Worm (Caenorhabditis elegans) whole organism, late embryonic: ENCODE results near the gene mes-4.
A peak's percentile ranks its signal among the peaks of the same experiment; 100 is the strongest.

Experiments
- F13H6.1 ChIP-seq: sonication (generic microtip); optimal IDR thresholded peaks from 2 replicates; lab custom pipeline; 2016; ENCODE audit warnings: missing genetic modification characterization, missing compliant biosample characterization
- K02D7.2 ChIP-seq: sonication (generic microtip); optimal IDR thresholded peaks from 2 replicates; lab custom pipeline; 2017; ENCODE audit warnings: mild to moderate bottlenecking, missing genetic modification characterization, missing compliant biosample characterization
- K09A11.1 ChIP-seq: sonication (generic microtip); optimal IDR thresholded peaks from 2 replicates; lab custom pipeline; 2017; ENCODE audit warnings: antibody characterized with exemption, mild to moderate bottlenecking, missing genetic modification characterization, missing compliant biosample characterization; ENCODE audit not compliant: insufficient read depth
- T23F11.4 ChIP-seq: fragments of 200-800 bp; sonication (Bioruptor generic); optimal IDR thresholded peaks from 2 replicates; lab custom pipeline; 2018; ENCODE audit warnings: mild to moderate bottlenecking, missing genetic modification characterization, missing compliant biosample characterization
- ahr-1 ChIP-seq: sonication (generic microtip); optimal IDR thresholded peaks from 2 replicates; lab custom pipeline; 2016; ENCODE audit warnings: missing genetic modification characterization, missing compliant biosample characterization
- ama-1 ChIP-seq: fragments of 150-350 bp; optimal IDR thresholded peaks from 2 replicates; lab custom pipeline; 2014
- ceh-14 ChIP-seq: sonication (generic microtip); optimal IDR thresholded peaks from 2 replicates; lab custom pipeline; 2016; ENCODE audit warnings: missing genotype, missing genetic modification characterization, missing compliant biosample characterization
- ceh-2 ChIP-seq: sonication (generic microtip); optimal IDR thresholded peaks from 2 replicates; lab custom pipeline; 2016; ENCODE audit warnings: missing genotype, missing genetic modification characterization, missing compliant biosample characterization
- ceh-22 ChIP-seq: sonication (generic microtip); optimal IDR thresholded peaks from 2 replicates; lab custom pipeline; 2017; ENCODE audit warnings: missing biosample characterization, missing genetic modification characterization
- ceh-30 ChIP-seq: fragments of 150-350 bp; optimal IDR thresholded peaks from 2 replicates; lab custom pipeline; 2014; ENCODE audit warnings: missing biosample characterization, missing genetic modification characterization
- ceh-31 ChIP-seq: sonication (generic microtip); optimal IDR thresholded peaks from 2 replicates; lab custom pipeline; 2016; ENCODE audit warnings: missing genetic modification characterization, missing compliant biosample characterization
- ceh-48 ChIP-seq: sonication (generic microtip); optimal IDR thresholded peaks from 2 replicates; lab custom pipeline; 2016; ENCODE audit warnings: missing genetic modification characterization, inconsistent platforms, missing compliant biosample characterization
- ceh-6 ChIP-seq: fragments of 200-800 bp; sonication (Bioruptor generic); optimal IDR thresholded peaks from 2 replicates; lab custom pipeline; 2018; ENCODE audit warnings: mild to moderate bottlenecking, missing genetic modification characterization, missing compliant biosample characterization
- ceh-9 ChIP-seq: sonication (generic microtip); optimal IDR thresholded peaks from 2 replicates; lab custom pipeline; 2016; ENCODE audit warnings: mild to moderate bottlenecking, missing genetic modification characterization, inconsistent platforms, missing compliant biosample characterization
- che-1 ChIP-seq: sonication (generic microtip); optimal IDR thresholded peaks from 2 replicates; lab custom pipeline; 2016; ENCODE audit warnings: mild to moderate bottlenecking, missing genetic modification characterization, missing compliant biosample characterization
- dmd-4 ChIP-seq: sonication (generic microtip); optimal IDR thresholded peaks from 2 replicates; lab custom pipeline; 2016; ENCODE audit warnings: borderline replicate concordance, missing genetic modification characterization, missing compliant biosample characterization
- ets-4 ChIP-seq: sonication (generic microtip); optimal IDR thresholded peaks from 2 replicates; lab custom pipeline; 2016; ENCODE audit warnings: missing genetic modification characterization, missing compliant biosample characterization
- eyg-1 ChIP-seq: sonication (generic microtip); optimal IDR thresholded peaks from 2 replicates; lab custom pipeline; 2016; ENCODE audit warnings: missing genotype, missing genetic modification characterization, missing compliant biosample characterization
- fkh-6 ChIP-seq: sonication (generic microtip); optimal IDR thresholded peaks from 2 replicates; lab custom pipeline; 2016; ENCODE audit warnings: missing genetic modification characterization, missing compliant biosample characterization
- gmeb-2 ChIP-seq: sonication (generic microtip); optimal IDR thresholded peaks from 2 replicates; lab custom pipeline; 2016; ENCODE audit warnings: missing genetic modification characterization, inconsistent platforms, missing compliant biosample characterization
- hlh-13 ChIP-seq: fragments of 200-800 bp; sonication (Bioruptor generic); optimal IDR thresholded peaks from 2 replicates; lab custom pipeline; 2018; ENCODE audit warnings: mild to moderate bottlenecking, missing genetic modification characterization, missing compliant biosample characterization
- hlh-30 ChIP-seq: sonication (generic microtip); optimal IDR thresholded peaks from 2 replicates; lab custom pipeline; 2017; ENCODE audit warnings: antibody characterized with exemption, missing genetic modification characterization, missing compliant biosample characterization; ENCODE audit not compliant: insufficient read depth
- lim-6 ChIP-seq: sonication (generic microtip); optimal IDR thresholded peaks from 2 replicates; lab custom pipeline; 2016; ENCODE audit warnings: missing genetic modification characterization, missing compliant biosample characterization
- madf-2 ChIP-seq: sonication (generic microtip); optimal IDR thresholded peaks from 2 replicates; lab custom pipeline; 2017; ENCODE audit warnings: missing genetic modification characterization, missing compliant biosample characterization
- nhr-11 ChIP-seq: fragments of 150-350 bp; optimal IDR thresholded peaks from 2 replicates; lab custom pipeline; 2014; ENCODE audit warnings: missing biosample characterization, missing genetic modification characterization
- nhr-232 ChIP-seq: sonication (generic microtip); optimal IDR thresholded peaks from 2 replicates; lab custom pipeline; 2016; ENCODE audit warnings: missing genetic modification characterization, missing compliant biosample characterization
- npax-4 ChIP-seq: sonication (generic microtip); optimal IDR thresholded peaks from 2 replicates; lab custom pipeline; 2016; ENCODE audit warnings: missing genetic modification characterization, missing compliant biosample characterization
- pat-9 ChIP-seq: fragments of 200-800 bp; sonication (Bioruptor generic); optimal IDR thresholded peaks from 2 replicates; lab custom pipeline; 2018; ENCODE audit warnings: mild to moderate bottlenecking, missing genetic modification characterization, moderate library complexity, missing compliant biosample characterization
- pha-2 ChIP-seq: sonication (generic microtip); optimal IDR thresholded peaks from 2 replicates; lab custom pipeline; 2017; ENCODE audit warnings: mild to moderate bottlenecking, missing genetic modification characterization, missing compliant biosample characterization
- pqm-1 ChIP-seq: sonication (generic microtip); optimal IDR thresholded peaks from 2 replicates; lab custom pipeline; 2016; ENCODE audit warnings: missing genetic modification characterization, missing compliant biosample characterization
- ref-2 ChIP-seq: sonication (generic microtip); optimal IDR thresholded peaks from 2 replicates; lab custom pipeline; 2016; ENCODE audit warnings: missing genetic modification characterization, missing compliant biosample characterization
- rnt-1 ChIP-seq: sonication (generic microtip); optimal IDR thresholded peaks from 2 replicates; lab custom pipeline; 2016; ENCODE audit warnings: missing genetic modification characterization, missing compliant biosample characterization
- sdc-2 ChIP-seq: sonication (generic microtip); optimal IDR thresholded peaks from 2 replicates; lab custom pipeline; 2016; ENCODE audit warnings: missing genotype, missing genetic modification characterization, missing compliant biosample characterization
- sox-2 ChIP-seq: fragments of 200-800 bp; sonication (Bioruptor generic); IDR thresholded peaks from 2 replicates; pipeline ENCODE4 v1.3.6; 2022; ENCODE audit warnings: missing genetic modification reagents, missing genetic modification characterization, missing compliant biosample characterization
- tbx-7 ChIP-seq: sonication (generic microtip); optimal IDR thresholded peaks from 2 replicates; lab custom pipeline; 2016; ENCODE audit warnings: missing genotype, missing genetic modification characterization, missing compliant biosample characterization
- unc-3 ChIP-seq, 2 experiments: fragments of 200-800 bp in 1 of 2; sonication (Bioruptor generic) in 1 of 2; sonication (generic microtip) in 1 of 2; conservative IDR thresholded peaks in 1 of 2; optimal IDR thresholded peaks in 1 of 2; 2 replicates each; pipeline versions ENCODE4 v1.3.6 to Lab custom; 2016 to 2022; ENCODE audit warnings: missing compliant biosample characterization in 2 of 2, missing genetic modification characterization in 2 of 2, missing genetic modification reagents in 1 of 2
- unc-42 ChIP-seq: sonication (generic microtip); optimal IDR thresholded peaks from 2 replicates; lab custom pipeline; 2016; ENCODE audit warnings: missing genotype, missing genetic modification characterization, missing compliant biosample characterization
- ztf-16 ChIP-seq: sonication (generic microtip); optimal IDR thresholded peaks from 2 replicates; lab custom pipeline; 2017; ENCODE audit warnings: missing genetic modification characterization, missing compliant biosample characterization

mes-4 gene

ce11 chrV:13420640-13421039 is 16.7 kb downstream of the mes-4 start, which contains the start of gene srv-8:
Gene srv-8, minus strand, starts transcription at chrV:13420740.
- TF ChIP-seq ama-1 (lab: Kevin White, UChicago) (no peak), nhr-11 (tag; lab: Kevin White, UChicago) (no peak), eyg-1 (tag; lab: Kevin White, UChicago) (no peak), ets-4 (tag; lab: Kevin White, UChicago) (no peak), pha-2 (no peak), ceh-48 (tag; lab: Kevin White, UChicago) (no peak), ztf-16 (tag; lab: Kevin White, UChicago) (no peak), ceh-9 (tag; lab: Kevin White, UChicago) (no peak), gmeb-2 (no peak), unc-42 (tag; lab: Kevin White, UChicago) (no peak), rnt-1 (tag; lab: Kevin White, UChicago) (no peak), tbx-7 (tag; lab: Kevin White, UChicago) (no peak), lim-6 (no peak), nhr-232 (no peak), ceh-30 (tag; lab: Kevin White, UChicago) (no peak), pat-9 (tag; lab: Kevin White, UChicago) (no peak), pqm-1 (tag; lab: Kevin White, UChicago) (no peak), sox-2 (GFP tag; lab: Robert Waterston, UW) (no peak), unc-3 (GFP tag; conservative IDR thresholded peaks at IDR 0.05; lab: Robert Waterston, UW) (no peak), unc-3 (tag; optimal IDR thresholded peaks at IDR 0.05; lab: Kevin White, UChicago) (no peak)

ce11 chrV:13417513-13417912 is 19.8 kb downstream of the mes-4 start, which contains the start of gene F53F1.6:
Gene F53F1.6, minus strand, starts transcription at chrV:13417613.
- TF ChIP-seq ceh-6 (no peak), sox-2 (GFP tag; lab: Robert Waterston, UW) (no peak), lim-6 (no peak), unc-3 (GFP tag; conservative IDR thresholded peaks at IDR 0.05; lab: Robert Waterston, UW) (no peak), unc-3 (tag; optimal IDR thresholded peaks at IDR 0.05; lab: Kevin White, UChicago) (no peak), ahr-1 (tag; lab: Kevin White, UChicago) (no peak)

ce11 chrV:13416076-13416475 is 21.3 kb downstream of the mes-4 start:
- TF ChIP-seq hlh-30 (tag; lab: Kevin White, UChicago) (no peak), dmd-4 (tag; lab: Kevin White, UChicago) (no peak), ceh-48 (tag; lab: Kevin White, UChicago) (no peak), gmeb-2 (no peak), ceh-14 (tag; lab: Kevin White, UChicago) (no peak), F13H6.1 (tag; lab: Kevin White, UChicago) (no peak)

ce11 chrV:13415462-13415861 is 21.9 kb downstream of the mes-4 start:
- TF ChIP-seq ceh-14 (tag; lab: Kevin White, UChicago) (no peak), nhr-232 (peak; percentile 21), tbx-7 (tag; lab: Kevin White, UChicago) (no peak), fkh-6 (peak; percentile 26), sox-2 (GFP tag; lab: Robert Waterston, UW) (no peak), ceh-2 (no peak), K02D7.2 (tag; lab: Kevin White, UChicago) (peak; percentile 59), hlh-13 (GFP tag; lab: Kevin White, UChicago) (no peak), K09A11.1 (tag; lab: Kevin White, UChicago) (no peak), npax-4 (tag; lab: Kevin White, UChicago) (no peak), ceh-22 (no peak), ceh-31 (tag; lab: Kevin White, UChicago) (no peak), madf-2 (no peak), ref-2 (tag; lab: Kevin White, UChicago) (no peak), sdc-2 (tag; lab: Kevin White, UChicago) (peak; percentile 12), pat-9 (tag; lab: Kevin White, UChicago) (no peak), T23F11.4 (peak; percentile 73), che-1 (tag; lab: Kevin White, UChicago) (peak; percentile 35)
